Fruit fly (Drosophila melanogaster): Measurements from ENCODE around the gene CG5968.

DNA sequence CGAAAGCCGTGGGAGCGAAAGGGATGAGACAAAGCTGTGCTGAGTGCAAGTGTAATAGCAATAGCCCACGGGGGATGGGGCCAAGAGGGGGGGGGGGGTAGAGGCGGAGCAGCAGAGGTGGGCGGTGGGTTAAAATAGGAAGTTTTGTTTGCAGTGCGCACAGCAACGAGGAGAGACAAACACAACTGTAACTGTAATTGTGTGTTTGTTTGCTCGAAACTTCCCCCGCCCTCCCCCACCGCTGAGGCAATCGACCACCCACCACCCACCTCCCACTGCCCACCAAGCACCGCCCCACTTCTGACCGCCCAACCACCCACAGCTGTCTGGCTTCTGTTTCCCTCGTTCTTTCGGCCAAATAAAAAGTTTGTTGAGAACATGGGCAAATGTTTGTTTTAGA, 9.0 kb downstream of the CG5968 start:
- no peak for TF ChIP-seq psq (optimal IDR thresholded peaks at IDR 0.05)
- no peak for TF ChIP-seq usp (GFP tag; optimal IDR thresholded peaks at IDR 0.05)
- no peak for TF ChIP-seq Dll (optimal IDR thresholded peaks at IDR 0.05)
